Worm (Caenorhabditis elegans): ENCODE results near the gene C10C5.3.

Gene C10C5.3

ce11 chrIV:9367852-9368627 lies 6.6 kb upstream of the C10C5.3 start (continued):
- TF ChIP-seq lin-35 (GFP tag; optimal IDR thresholded peaks at IDR 0.05): peak in 1 of 2 experiments; percentile 55
- no peak for TF ChIP-seq lir-3 (tag; optimal IDR thresholded peaks at IDR 0.05; ENCODE audit: poor library complexity)
- TF ChIP-seq nhr-84 (tag; optimal IDR thresholded peaks at IDR 0.05): no peak

- TF ChIP-seq skn-1 (tag; optimal IDR thresholded peaks at IDR 0.05): peak; percentile 46
- TF ChIP-seq efl-1 (optimal IDR thresholded peaks at IDR 0.05): no peak
- peak in 1 of 2 experiments; percentile 45 for TF ChIP-seq efl-1 (GFP tag; optimal IDR thresholded peaks at IDR 0.05 in 1 of 2)
- no peak for TF ChIP-seq mep-1 (tag; optimal IDR thresholded peaks at IDR 0.05)
These were observed 3.5 kb upstream of the C10C5.3 start, which contains the start of gene fbxc-58 for ce11 chrIV:9371126-9371525. Gene fbxc-58 (plus strand): TSS chrIV:9371508.

- TF ChIP-seq ztf-11 (tag; optimal IDR thresholded peaks at IDR 0.05): no peak
- peak; percentile 65 for TF ChIP-seq lin-14 (GFP tag; optimal IDR thresholded peaks at IDR 0.05)
- no peak for TF ChIP-seq mdl-1 (tag; optimal IDR thresholded peaks at IDR 0.05)
- TF ChIP-seq nhr-85 (tag): peak; percentile 77
- TF ChIP-seq sptf-1 (tag; optimal IDR thresholded peaks at IDR 0.05): no peak
- TF ChIP-seq fkh-4 (tag; optimal IDR thresholded peaks at IDR 0.05; ENCODE audit: borderline replicate concordance): no peak
- TF ChIP-seq elt-3 (tag; optimal IDR thresholded peaks at IDR 0.05): peak in 5 of 6 experiments; percentile 75 to 89 (median 82)
- no peak for TF ChIP-seq C04F5.9 (tag; optimal IDR thresholded peaks at IDR 0.05)
- no peak for TF ChIP-seq aly-2 (tag; optimal IDR thresholded peaks at IDR 0.05)
- peak; percentile 19 for TF ChIP-seq nhr-71 (tag; optimal IDR thresholded peaks at IDR 0.05)
- peak; percentile 39 for TF ChIP-seq blmp-1 (tag; optimal IDR thresholded peaks at IDR 0.05)
- no peak for TF ChIP-seq unc-30 (tag; optimal IDR thresholded peaks at IDR 0.05)
- no peak for TF ChIP-seq hlh-4 (tag; optimal IDR thresholded peaks at IDR 0.05)
- no peak for TF ChIP-seq ceh-82 (tag; optimal IDR thresholded peaks at IDR 0.05)
- peak; percentile 17 for TF ChIP-seq nhr-20 (tag; optimal IDR thresholded peaks at IDR 0.05)
- no peak for TF ChIP-seq F16B12.6 (tag; optimal IDR thresholded peaks at IDR 0.05)
These were observed 1.9 kb downstream of the C10C5.3 start for ce11 chrIV:9376550-9376949.

ce11 chrIV:9378272-9378671 lies 3.6 kb downstream of the C10C5.3 start, which contains the start of gene C10C5.4:
Gene C10C5.4 (plus strand): TSS chrIV:9378552.
- TF ChIP-seq mef-2 (tag; optimal IDR thresholded peaks at IDR 0.05) (no peak), ama-1 (optimal IDR thresholded peaks at IDR 0.05) (no peak), nhr-84 (tag; optimal IDR thresholded peaks at IDR 0.05) (no peak), aly-2 (tag; optimal IDR thresholded peaks at IDR 0.05) (no peak), ceh-8 (GFP tag; optimal IDR thresholded peaks at IDR 0.05) (no peak), unc-62 (GFP tag; optimal IDR thresholded peaks at IDR 0.05) (no peak), fkh-4 (tag; optimal IDR thresholded peaks at IDR 0.05; ENCODE audit: borderline replicate concordance) (no peak), nhr-12 (tag; optimal IDR thresholded peaks at IDR 0.05) (no peak)

- no peak for TF ChIP-seq C34B4.2 (tag; optimal IDR thresholded peaks at IDR 0.05)
- TF ChIP-seq C04F5.9 (tag; optimal IDR thresholded peaks at IDR 0.05): no peak
- no peak for TF ChIP-seq lin-15B (tag; optimal IDR thresholded peaks at IDR 0.05)
- TF ChIP-seq unc-130 (tag; optimal IDR thresholded peaks at IDR 0.05): no peak
- TF ChIP-seq egl-27 (tag; optimal IDR thresholded peaks at IDR 0.05): no peak
- TF ChIP-seq unc-86 (tag; optimal IDR thresholded peaks at IDR 0.05): no peak
These were observed 6.5 kb downstream of the C10C5.3 start, which contains the start of gene C10C5.5 for ce11 chrIV:9381136-9381535. Gene C10C5.5 (plus strand): TSS chrIV:9381436.

All from whole organism, L1 larva.